Worm (Caenorhabditis elegans): Measurements from ENCODE around the gene F43B10.1.

The F43B10.1 gene

DNA sequence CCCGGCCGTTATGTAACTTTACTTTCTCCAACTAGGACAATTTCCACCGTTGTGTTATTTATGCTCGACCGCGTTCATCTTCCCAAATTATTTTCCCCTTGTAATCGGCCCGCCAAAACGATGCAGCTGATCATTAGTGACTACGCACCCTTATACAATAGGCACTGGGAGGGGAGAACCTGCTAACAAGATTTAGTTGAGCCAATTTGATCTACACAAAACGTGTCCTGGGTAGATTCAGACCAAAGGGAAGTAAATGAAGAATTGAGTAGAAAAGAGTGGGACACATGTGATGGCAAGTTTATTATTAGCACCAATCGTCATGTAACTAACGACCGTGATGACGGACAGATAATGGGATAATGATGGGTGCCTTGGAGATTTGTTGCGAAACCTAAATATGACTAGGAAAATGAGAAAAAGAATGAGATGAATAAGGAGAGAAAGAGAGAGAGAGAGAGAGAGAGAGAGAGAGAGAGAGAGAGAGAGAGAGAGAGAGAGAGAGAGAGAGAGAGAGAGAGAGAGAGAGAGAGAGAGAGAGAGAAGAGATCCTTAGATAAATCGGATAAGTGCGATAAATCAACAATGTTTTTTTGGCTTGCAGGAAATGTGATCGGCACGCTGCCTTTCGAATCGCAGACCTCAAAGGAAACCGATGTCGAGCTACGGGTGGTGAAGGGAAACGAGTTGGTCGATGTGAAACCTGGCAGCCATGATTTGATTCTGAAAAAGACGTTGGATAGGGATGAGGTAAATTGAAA lies 66.9 kb downstream of the F43B10.1 start:
- TF ChIP-seq Y95B8A.8 (GFP tag; IDR thresholded peaks at IDR 0.05), result no peak
- TF ChIP-seq hlh-12 (tag; optimal IDR thresholded peaks at IDR 0.05), result no peak
- TF ChIP-seq B0019.2 (GFP tag; conservative IDR thresholded peaks at IDR 0.05), result no peak
- no peak for TF ChIP-seq unc-130 (GFP tag; optimal IDR thresholded peaks at IDR 0.05)

DNA sequence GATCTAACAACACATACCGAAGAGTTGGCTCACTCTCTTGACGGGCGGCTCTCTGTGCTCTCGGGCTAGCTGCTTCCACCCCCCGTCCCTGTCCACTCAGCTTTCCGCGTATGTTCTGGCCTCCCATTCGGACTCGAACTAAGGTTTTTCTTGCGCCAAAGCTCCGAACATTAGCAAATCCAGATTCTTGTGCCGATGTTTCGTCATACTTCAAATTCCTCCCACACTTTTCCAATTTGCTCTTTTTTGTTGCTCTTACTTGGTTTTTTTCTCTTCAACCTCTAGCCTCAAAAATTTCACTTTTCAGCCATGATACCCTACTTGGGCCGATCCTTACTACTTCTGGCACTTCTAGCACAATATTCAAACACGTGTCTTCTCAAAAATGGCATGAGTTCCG lies 67.7 kb downstream of the F43B10.1 start, which contains the start of gene cdh-9:
cdh-9 (plus strand) TSS at position 301 of the 400 bp plus-strand sequence.
- TF ChIP-seq cebp-2 (GFP tag; IDR thresholded peaks at IDR 0.05), result no peak
- TF ChIP-seq hlh-26 (GFP tag; conservative IDR thresholded peaks at IDR 0.05), result no peak
- TF ChIP-seq attf-6 (GFP tag; IDR thresholded peaks at IDR 0.05), result no peak
- TF ChIP-seq bed-2 (GFP tag; IDR thresholded peaks at IDR 0.05), result no peak
- TF ChIP-seq Y79H2A.3 (GFP tag; conservative IDR thresholded peaks at IDR 0.05), result no peak
- no peak for TF ChIP-seq attf-5 (GFP tag; optimal IDR thresholded peaks at IDR 0.05)
- TF ChIP-seq let-526 (GFP tag; IDR thresholded peaks at IDR 0.05), result no peak
- TF ChIP-seq tbx-9 (tag; optimal IDR thresholded peaks at IDR 0.05; ENCODE audit: borderline replicate concordance), result no peak
- TF ChIP-seq T07F8.4 (tag; optimal IDR thresholded peaks at IDR 0.05), result no peak
- TF ChIP-seq F49E8.2 (tag; optimal IDR thresholded peaks at IDR 0.05; ENCODE audit: insufficient read depth), result no peak
- no peak for TF ChIP-seq ceh-58 (GFP tag; IDR thresholded peaks at IDR 0.05)
- TF ChIP-seq egl-18 (GFP tag; IDR thresholded peaks at IDR 0.05), result no peak
- TF ChIP-seq snpc-4 (GFP tag; optimal IDR thresholded peaks at IDR 0.05), result no peak
- no peak for TF ChIP-seq snpc-4 (tag; optimal IDR thresholded peaks at IDR 0.05)

DNA sequence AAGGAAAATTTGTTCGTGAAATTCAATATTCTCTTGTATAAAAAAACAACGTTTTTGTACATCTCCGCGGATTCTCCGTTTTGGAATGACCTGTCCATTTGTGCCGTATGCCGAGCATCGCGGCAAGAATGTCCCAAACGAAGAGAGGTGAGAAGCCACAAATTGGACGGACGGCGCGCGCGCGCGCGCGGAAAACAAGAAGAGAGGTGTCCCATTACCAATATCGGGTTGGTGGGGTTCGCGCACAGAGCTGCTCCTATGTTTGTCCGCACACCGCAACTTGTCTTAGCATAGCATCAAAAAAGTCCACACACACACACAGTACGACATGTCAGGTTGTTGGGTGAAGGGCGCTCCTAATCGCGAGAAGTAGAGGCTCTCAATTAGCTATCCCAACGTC lies 71.1 kb downstream of the F43B10.1 start:
- TF ChIP-seq zfh-2 (GFP tag; conservative IDR thresholded peaks at IDR 0.05) (peak; percentile 88), K11D2.4 (GFP tag; IDR thresholded peaks at IDR 0.05) (no peak), egrh-3 (GFP tag; IDR thresholded peaks at IDR 0.05) (peak; percentile 52; the same call in 1 of the 2 replicates)

DNA sequence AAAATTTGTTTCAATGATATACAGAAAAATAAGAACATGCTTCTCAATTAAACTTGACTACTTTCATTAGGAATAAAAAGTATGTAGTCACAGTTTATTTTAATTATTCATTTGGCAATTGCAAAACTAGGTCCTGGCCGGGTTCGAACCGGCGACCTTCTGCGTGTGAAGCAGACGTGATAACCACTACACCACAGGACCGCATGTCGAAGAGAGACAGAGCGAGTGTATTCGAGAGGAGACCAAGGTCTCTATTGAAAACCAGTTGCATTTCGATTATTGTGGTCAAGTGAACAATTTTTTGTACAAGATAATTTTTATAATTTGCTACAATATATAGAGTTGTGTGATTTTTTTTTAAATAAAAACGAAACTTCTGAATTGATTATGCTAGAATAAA lies 71.8 kb downstream of the F43B10.1 start:
- TF ChIP-seq egl-44 (GFP tag; IDR thresholded peaks at IDR 0.05) (peak; percentile 67), nhr-90 (tag; optimal IDR thresholded peaks at IDR 0.05) (peak; percentile 70), snpc-3.4 (tag; optimal IDR thresholded peaks at IDR 0.05) (peak; percentile 59), ztf-6 (GFP tag; IDR thresholded peaks at IDR 0.05) (no peak), sdz-38 (tag; optimal IDR thresholded peaks at IDR 0.05) (no peak), mcd-1 (GFP tag; IDR thresholded peaks at IDR 0.05) (peak; percentile 45; the same call in 1 of the 2 replicates), pbrm-1 (GFP tag; IDR thresholded peaks at IDR 0.05) (peak; percentile 90), bed-2 (GFP tag; IDR thresholded peaks at IDR 0.05) (peak; percentile 53; the same call in 1 of the 2 replicates), chd-7 (tag; optimal IDR thresholded peaks at IDR 0.05) (peak; percentile 71), cebp-2 (GFP tag; IDR thresholded peaks at IDR 0.05) (peak; percentile 83; the same call in 1 of the 2 replicates), lsl-1 (GFP tag; optimal IDR thresholded peaks at IDR 0.05) (no peak), ztf-18 (tag; optimal IDR thresholded peaks at IDR 0.05) (peak; percentile 42), atf-7 (tag; optimal IDR thresholded peaks at IDR 0.05) (peak; percentile 35), F10E7.11 (tag; optimal IDR thresholded peaks at IDR 0.05) (peak; percentile 20), hlh-26 (GFP tag; conservative IDR thresholded peaks at IDR 0.05) (no peak), let-607 (tag; optimal IDR thresholded peaks at IDR 0.05) (peak in 1 of 2 experiments; percentile 67), ztf-25 (GFP tag; IDR thresholded peaks at IDR 0.05) (peak; percentile 90), tlf-1 (GFP tag; optimal IDR thresholded peaks at IDR 0.05) (peak; percentile 59), xnd-1 (tag; optimal IDR thresholded peaks at IDR 0.05) (no peak), snpc-4 (GFP tag; optimal IDR thresholded peaks at IDR 0.05) (peak; percentile 73), snpc-4 (tag; optimal IDR thresholded peaks at IDR 0.05) (peak in 3 of 4 experiments; percentile 67 to 83 (median 72)), F23B12.7 (tag; optimal IDR thresholded peaks at IDR 0.05; ENCODE audit: insufficient read depth) (peak; percentile 71), ekl-4 (GFP tag; IDR thresholded peaks at IDR 0.05) (0 out of 2 replicates have a peak, but pooled peaks have one; percentile 11), lin-40 (tag; optimal IDR thresholded peaks at IDR 0.05) (no peak), D2030.7 (GFP tag; IDR thresholded peaks at IDR 0.05) (peak; percentile 92), F55B11.4 (tag; optimal IDR thresholded peaks at IDR 0.05; ENCODE audit: borderline replicate concordance, insufficient read depth) (no peak)

All from whole organism, young adult.